Worm (Caenorhabditis elegans) whole organism, L1 larva: ENCODE data around the gene paqr-1.

Experiments used
- C04F5.9 ChIP-seq: sonication (generic microtip); optimal IDR thresholded peaks from 2 replicates; lab custom pipeline; 2016; ENCODE audit warnings: missing genetic modification characterization, missing compliant biosample characterization
- C16A3.4 ChIP-seq: fragments of 150-350 bp; optimal IDR thresholded peaks from 2 replicates; lab custom pipeline; 2014; ENCODE audit warnings: missing biosample characterization, missing genetic modification characterization
- C34B4.2 ChIP-seq: sonication (generic microtip); optimal IDR thresholded peaks from 2 replicates; lab custom pipeline; 2017; ENCODE audit warnings: mild to moderate bottlenecking, missing genetic modification characterization, missing compliant biosample characterization
- Y116A8C.19 ChIP-seq: sonication (generic microtip); optimal IDR thresholded peaks from 2 replicates; lab custom pipeline; 2016; ENCODE audit warnings: missing compliant biosample characterization, missing genetic modification characterization, borderline replicate concordance
- blmp-1 ChIP-seq: fragments of 150-350 bp; optimal IDR thresholded peaks from 2 replicates; lab custom pipeline; 2014; ENCODE audit warnings: missing biosample characterization, missing genetic modification characterization
- ceh-82 ChIP-seq, 3 experiments: fragments of 150-350 bp in 1 of 3; sonication (generic microtip) in 2 of 3; optimal IDR thresholded peaks; 2 replicates each; lab custom pipeline; 2014 to 2017; ENCODE audit warnings: missing biosample characterization in 3 of 3, missing genetic modification characterization in 3 of 3
- ceh-88 ChIP-seq: fragments of 200-800 bp; sonication (Bioruptor generic); IDR thresholded peaks from 2 replicates; pipeline ENCODE4 v1.3.6; 2022; ENCODE audit warnings: missing genetic modification characterization, missing compliant biosample characterization
- ceh-90 ChIP-seq: sonication (generic microtip); optimal IDR thresholded peaks from 2 replicates; lab custom pipeline; 2016; ENCODE audit warnings: missing genetic modification characterization, missing compliant biosample characterization
- ces-1 ChIP-seq: fragments of 150-350 bp; optimal IDR thresholded peaks from 2 replicates; lab custom pipeline; 2014; ENCODE audit warnings: missing biosample characterization, missing genetic modification reagents, missing genetic modification characterization
- dpl-1 ChIP-seq, 3 experiments: fragments of 150-350 bp in 2 of 3; sonication (generic microtip) in 1 of 3; optimal IDR thresholded peaks; 2 replicates each; lab custom pipeline; 2014 to 2017; ENCODE audit warnings: missing biosample characterization in 3 of 3, missing genetic modification characterization in 3 of 3, missing genetic modification reagents in 3 of 3
- dsc-1 ChIP-seq: sonication (generic microtip); optimal IDR thresholded peaks from 2 replicates; lab custom pipeline; 2016; ENCODE audit warnings: mild to moderate bottlenecking, missing genetic modification characterization, missing compliant biosample characterization
- egl-13 ChIP-seq: sonication (generic microtip); optimal IDR thresholded peaks from 2 replicates; lab custom pipeline; 2016; ENCODE audit warnings: missing genotype, missing genetic modification reagents, missing genetic modification characterization, missing compliant biosample characterization
- elt-2 ChIP-seq: sonication (generic microtip); optimal IDR thresholded peaks from 2 replicates; lab custom pipeline; 2016; ENCODE audit warnings: missing genetic modification characterization, mild to moderate bottlenecking, inconsistent platforms, missing compliant biosample characterization, missing genetic modification reagents
- ets-5 ChIP-seq: fragments of 200-800 bp; sonication (Bioruptor generic); IDR thresholded peaks from 2 replicates; pipeline ENCODE4 v1.3.6; 2022; ENCODE audit warnings: missing genetic modification characterization, missing compliant biosample characterization
- fkh-8 ChIP-seq: sonication (generic microtip); optimal IDR thresholded peaks from 2 replicates; lab custom pipeline; 2016; ENCODE audit warnings: mild to moderate bottlenecking, missing genetic modification characterization, missing compliant biosample characterization
- hlh-17 ChIP-seq: fragments of 200-800 bp; sonication (Bioruptor generic); optimal IDR thresholded peaks from 2 replicates; lab custom pipeline; 2018; ENCODE audit warnings: missing genetic modification characterization, mild to moderate bottlenecking, missing compliant biosample characterization, moderate library complexity, borderline replicate concordance
- hlh-4 ChIP-seq: sonication (generic microtip); optimal IDR thresholded peaks from 2 replicates; lab custom pipeline; 2016; ENCODE audit warnings: mild to moderate bottlenecking, missing genetic modification characterization, missing compliant biosample characterization
- irx-1 ChIP-seq: sonication (generic microtip); optimal IDR thresholded peaks from 2 replicates; lab custom pipeline; 2016; ENCODE audit warnings: missing genetic modification characterization, missing compliant biosample characterization
- lin-14 ChIP-seq: fragments of 200-800 bp; sonication (Bioruptor generic); optimal IDR thresholded peaks from 2 replicates; lab custom pipeline; 2018; ENCODE audit warnings: mild to moderate bottlenecking, missing genetic modification characterization, moderate library complexity, missing compliant biosample characterization
- lin-15B ChIP-seq: fragments of 150-350 bp; sonication (generic microtip); optimal IDR thresholded peaks from 3 replicates; lab custom pipeline; 2014; ENCODE audit warnings: missing biosample characterization, missing genetic modification characterization
- lin-39 ChIP-seq: fragments of 150-350 bp; optimal IDR thresholded peaks from 2 replicates; lab custom pipeline; 2014; ENCODE audit warnings: missing biosample characterization, missing genetic modification reagents, missing genetic modification characterization
- lir-3 ChIP-seq: sonication (generic microtip); optimal IDR thresholded peaks from 2 replicates; lab custom pipeline; 2016; ENCODE audit warnings: mild to moderate bottlenecking, missing genetic modification characterization, moderate library complexity, missing compliant biosample characterization; ENCODE audit not compliant: poor library complexity
- lsy-2 ChIP-seq, 2 experiments: fragments of 150-350 bp; optimal IDR thresholded peaks; 2 replicates each; lab custom pipeline; 2014; ENCODE audit warnings: missing biosample characterization in 2 of 2, missing genetic modification characterization in 2 of 2
- nhr-11 ChIP-seq: fragments of 150-350 bp; optimal IDR thresholded peaks from 2 replicates; lab custom pipeline; 2014; ENCODE audit warnings: missing biosample characterization, missing genetic modification characterization
- nhr-19 ChIP-seq: fragments of 200-800 bp; sonication (Bioruptor generic); conservative IDR thresholded peaks from 2 replicates; pipeline ENCODE4 v1.3.6; 2022; ENCODE audit warnings: missing genetic modification characterization, missing compliant biosample characterization
- nhr-20 ChIP-seq: sonication (generic microtip); optimal IDR thresholded peaks from 2 replicates; lab custom pipeline; 2016; ENCODE audit warnings: mild to moderate bottlenecking, missing genetic modification characterization, missing compliant biosample characterization
- nhr-237 ChIP-seq: fragments of 150-350 bp; optimal IDR thresholded peaks from 2 replicates; lab custom pipeline; 2014; ENCODE audit warnings: missing biosample characterization, missing genetic modification characterization
- nhr-47 ChIP-seq: sonication (generic microtip); optimal IDR thresholded peaks from 2 replicates; lab custom pipeline; 2016; ENCODE audit warnings: mild to moderate bottlenecking, missing genetic modification characterization, moderate library complexity, missing compliant biosample characterization
- nhr-71 ChIP-seq: sonication (generic microtip); optimal IDR thresholded peaks from 2 replicates; lab custom pipeline; 2016; ENCODE audit warnings: mild to moderate bottlenecking, missing genetic modification characterization, moderate library complexity, missing compliant biosample characterization
- pag-3 ChIP-seq: sonication (generic microtip); optimal IDR thresholded peaks from 2 replicates; lab custom pipeline; 2017; ENCODE audit warnings: missing genetic modification characterization, mild to moderate bottlenecking, missing compliant biosample characterization, antibody characterized with exemption, borderline replicate concordance; ENCODE audit not compliant: insufficient read depth
- pax-3 ChIP-seq: fragments of 200-800 bp; sonication (Bioruptor generic); optimal IDR thresholded peaks from 2 replicates; lab custom pipeline; 2018; ENCODE audit warnings: mild to moderate bottlenecking, missing genetic modification characterization, moderate library complexity, missing compliant biosample characterization
- pqm-1 ChIP-seq: sonication (generic microtip); optimal IDR thresholded peaks from 3 replicates; lab custom pipeline; 2017; ENCODE audit warnings: missing biosample characterization, missing genetic modification characterization
- snu-23 ChIP-seq: sonication (generic microtip); optimal IDR thresholded peaks from 2 replicates; lab custom pipeline; 2016; ENCODE audit warnings: missing genetic modification characterization, missing compliant biosample characterization
- sox-4 ChIP-seq: sonication (generic microtip); optimal IDR thresholded peaks from 2 replicates; lab custom pipeline; 2016; ENCODE audit warnings: missing genetic modification characterization, missing compliant biosample characterization
- swsn-7 ChIP-seq: sonication (generic microtip); optimal IDR thresholded peaks from 2 replicates; lab custom pipeline; 2016; ENCODE audit warnings: missing genetic modification characterization, missing compliant biosample characterization
- tlp-1 ChIP-seq: fragments of 150-350 bp; optimal IDR thresholded peaks from 2 replicates; lab custom pipeline; 2014; ENCODE audit warnings: missing biosample characterization, missing genetic modification characterization
- unc-30 ChIP-seq: sonication (generic microtip); optimal IDR thresholded peaks from 2 replicates; lab custom pipeline; 2017; ENCODE audit warnings: missing biosample characterization, missing genetic modification characterization
- unc-86 ChIP-seq: sonication (generic microtip); optimal IDR thresholded peaks from 2 replicates; lab custom pipeline; 2016; ENCODE audit warnings: missing genetic modification characterization, missing compliant biosample characterization
- vab-15 ChIP-seq: sonication (generic microtip); optimal IDR thresholded peaks from 2 replicates; lab custom pipeline; 2017; ENCODE audit warnings: missing genotype, mild to moderate bottlenecking, missing genetic modification characterization, missing compliant biosample characterization
- xbp-1 ChIP-seq: sonication (generic microtip); optimal IDR thresholded peaks from 2 replicates; lab custom pipeline; 2016; ENCODE audit warnings: missing genetic modification characterization, missing compliant biosample characterization
- zag-1 ChIP-seq: fragments of 150-350 bp; optimal IDR thresholded peaks from 2 replicates; lab custom pipeline; 2014; ENCODE audit warnings: missing biosample characterization, missing genetic modification characterization
- zip-4 ChIP-seq: fragments of 200-800 bp; sonication (Bioruptor generic); optimal IDR thresholded peaks from 2 replicates; lab custom pipeline; 2018; ENCODE audit warnings: mild to moderate bottlenecking, missing genetic modification characterization, moderate library complexity, missing compliant biosample characterization
- ztf-11 ChIP-seq, 2 experiments: sonication (generic microtip); optimal IDR thresholded peaks; 2 replicates each; lab custom pipeline; 2016 to 2017; ENCODE audit warnings: missing genetic modification characterization in 2 of 2, missing biosample characterization in 1 of 2, missing compliant biosample characterization in 1 of 2
- ztf-4 ChIP-seq: fragments of 150-350 bp; optimal IDR thresholded peaks from 2 replicates; lab custom pipeline; 2014; ENCODE audit warnings: missing biosample characterization, missing genetic modification characterization

Gene paqr-1

ce11 chrIV:6519593-6519992 is 35.6 kb downstream of the paqr-1 start, which contains the start of gene C01G5.9:
C01G5.9 (plus strand) TSS chrIV:6519893.
- TF ChIP-seq tlp-1 (tag; lab: Kevin White, UChicago), result no peak
- TF ChIP-seq blmp-1 (tag; lab: Kevin White, UChicago), result peak; percentile 10

ce11 chrIV:6517859-6518258 is 37.4 kb downstream of the paqr-1 start, which contains the start of gene C01G5.7:
C01G5.7 (plus strand) TSS chrIV:6518159.
- no peak for TF ChIP-seq lin-39 (tag; lab: Kevin White, UChicago)
- TF ChIP-seq fkh-8, result no peak
- TF ChIP-seq zag-1 (tag; lab: Kevin White, UChicago), result no peak
- no peak for TF ChIP-seq lsy-2 (tag; optimal IDR thresholded peaks at IDR 0.05; lab: Kevin White, UChicago)
- TF ChIP-seq dpl-1 (GFP tag; optimal IDR thresholded peaks at IDR 0.05; lab: Kevin White, UChicago), result no peak
- TF ChIP-seq elt-2 (tag; lab: Kevin White, UChicago), result no peak
- TF ChIP-seq ets-5 (GFP tag; lab: Robert Waterston, UW), result no peak
- TF ChIP-seq zip-4 (GFP tag; lab: Kevin White, UChicago), result no peak
- no peak for TF ChIP-seq pag-3 (tag; lab: Kevin White, UChicago)
- TF ChIP-seq swsn-7, result no peak
- TF ChIP-seq ztf-11 (tag; optimal IDR thresholded peaks at IDR 0.05; lab: Kevin White, UChicago), result no peak
- TF ChIP-seq ceh-90 (tag; lab: Kevin White, UChicago), result no peak
- TF ChIP-seq Y116A8C.19, result no peak
- TF ChIP-seq lin-15B, result no peak
- no peak for TF ChIP-seq pax-3
- no peak for TF ChIP-seq nhr-19 (GFP tag; lab: Robert Waterston, UW)
- TF ChIP-seq C16A3.4 (tag; lab: Kevin White, UChicago), result no peak

ce11 chrIV:6514700-6515099 is 40.5 kb downstream of the paqr-1 start:
- TF ChIP-seq ceh-88, result no peak
- TF ChIP-seq nhr-19 (GFP tag; lab: Robert Waterston, UW), result peak; percentile 17; the same call in 1 of the 2 replicates
- no peak for TF ChIP-seq unc-30
- TF ChIP-seq fkh-8, result peak; percentile 97
- peak; percentile 23 for TF ChIP-seq ztf-4 (tag; lab: Kevin White, UChicago)
- peak; percentile 71 for TF ChIP-seq lin-14 (GFP tag; lab: Kevin White, UChicago)
- TF ChIP-seq xbp-1 (tag; lab: Kevin White, UChicago), result peak; percentile 33
- peak; percentile 90 for TF ChIP-seq nhr-47
- TF ChIP-seq zip-4 (GFP tag; lab: Kevin White, UChicago), result peak; percentile 3
- no peak for TF ChIP-seq vab-15 (tag; lab: Kevin White, UChicago)
- peak in 1 of 3 experiments; percentile 21 for TF ChIP-seq dpl-1 (GFP tag; optimal IDR thresholded peaks at IDR 0.05; lab: Kevin White, UChicago)
- TF ChIP-seq swsn-7, result peak; percentile 73
- no peak for TF ChIP-seq snu-23 (GFP tag; lab: Kevin White, UChicago)
- TF ChIP-seq nhr-71, result peak; percentile 94
- peak; percentile 79 for TF ChIP-seq nhr-11 (tag; lab: Kevin White, UChicago)
- TF ChIP-seq blmp-1 (tag; lab: Kevin White, UChicago), result no peak
- TF ChIP-seq sox-4 (tag; lab: Kevin White, UChicago), result peak; percentile 53
- TF ChIP-seq lsy-2 (tag; optimal IDR thresholded peaks at IDR 0.05; lab: Kevin White, UChicago), result peak in 1 of 2 experiments; percentile 34
- TF ChIP-seq dsc-1, result peak; percentile 63
- TF ChIP-seq pax-3, result peak; percentile 77
- peak; percentile 16 for TF ChIP-seq nhr-20 (tag; lab: Kevin White, UChicago)
- peak; percentile 79 for TF ChIP-seq egl-13
- TF ChIP-seq unc-86, result peak; percentile 71

ce11 chrIV:6511767-6512166 is 43.5 kb downstream of the paqr-1 start:
- TF ChIP-seq vab-15 (tag; lab: Kevin White, UChicago), result no peak
- TF ChIP-seq pag-3 (tag; lab: Kevin White, UChicago), result no peak
- TF ChIP-seq ceh-82 (tag; optimal IDR thresholded peaks at IDR 0.05; lab: Kevin White, UChicago), result no peak
- no peak for TF ChIP-seq C04F5.9
- TF ChIP-seq lir-3 (tag; lab: Kevin White, UChicago), result no peak
- TF ChIP-seq nhr-71, result peak; percentile 60
- TF ChIP-seq hlh-4, result peak; percentile 91
- TF ChIP-seq nhr-237 (tag; lab: Kevin White, UChicago), result no peak
- TF ChIP-seq sox-4 (tag; lab: Kevin White, UChicago), result no peak
- no peak for TF ChIP-seq hlh-17 (GFP tag; lab: Kevin White, UChicago)
- no peak for TF ChIP-seq zip-4 (GFP tag; lab: Kevin White, UChicago)
- peak; percentile 0 for TF ChIP-seq swsn-7
- peak; percentile 64 for TF ChIP-seq nhr-47
- TF ChIP-seq lin-39 (tag; lab: Kevin White, UChicago), result no peak
- TF ChIP-seq dpl-1 (GFP tag; optimal IDR thresholded peaks at IDR 0.05; lab: Kevin White, UChicago), result no peak
- no peak for TF ChIP-seq tlp-1 (tag; lab: Kevin White, UChicago)
- peak; percentile 61 for TF ChIP-seq fkh-8
- TF ChIP-seq irx-1 (tag; lab: Kevin White, UChicago), result no peak
- no peak for TF ChIP-seq nhr-20 (tag; lab: Kevin White, UChicago)
- no peak for TF ChIP-seq C34B4.2
- no peak for TF ChIP-seq pqm-1
- TF ChIP-seq ces-1, result no peak
- TF ChIP-seq lin-15B, result no peak
